Worm (Caenorhabditis elegans) whole organism, L1 larva: ENCODE results near the gene pud-4.

ENCODE experiments used
- blmp-1 ChIP-seq: fragments of 150-350 bp; optimal IDR thresholded peaks from 2 replicates; lab custom pipeline; 2014; ENCODE audit warnings: missing biosample characterization, missing genetic modification characterization
- ceh-82 ChIP-seq, 3 experiments: fragments of 150-350 bp in 1 of 3; sonication (generic microtip) in 2 of 3; optimal IDR thresholded peaks; 2 replicates each; lab custom pipeline; 2014 to 2017; ENCODE audit warnings: missing biosample characterization in 3 of 3, missing genetic modification characterization in 3 of 3
- elt-3 ChIP-seq, 6 experiments: fragments of 150-350 bp in 1 of 6; sonication (generic microtip); optimal IDR thresholded peaks; 2 replicates each; lab custom pipeline; 2017 to 2018; ENCODE audit warnings: missing biosample characterization in 6 of 6, missing genetic modification characterization in 6 of 6, inconsistent platforms in 1 of 6
- lin-35 ChIP-seq, 2 experiments: fragments of 150-350 bp; optimal IDR thresholded peaks; 2 replicates each; lab custom pipeline; 2014; ENCODE audit warnings: missing biosample characterization in 2 of 2, missing genetic modification characterization in 2 of 2, missing genetic modification reagents in 2 of 2
- rnt-1 ChIP-seq: sonication (generic microtip); optimal IDR thresholded peaks from 2 replicates; lab custom pipeline; 2016; ENCODE audit warnings: mild to moderate bottlenecking, missing genetic modification characterization, moderate library complexity, missing compliant biosample characterization
- snu-23 ChIP-seq: sonication (generic microtip); optimal IDR thresholded peaks from 2 replicates; lab custom pipeline; 2016; ENCODE audit warnings: missing genetic modification characterization, missing compliant biosample characterization
- unc-62 ChIP-seq: fragments of 150-350 bp; optimal IDR thresholded peaks from 2 replicates; lab custom pipeline; 2014; ENCODE audit warnings: missing biosample characterization, missing genetic modification reagents, missing genetic modification characterization

ce11 chrV:2292240-2292639, 34.2 kb upstream of the pud-4 start, which contains the start of gene nhr-115:
- TF ChIP-seq snu-23, result no peak
- TF ChIP-seq rnt-1 (tag; lab: Kevin White, UChicago), result no peak
- TF ChIP-seq elt-3 (tag; optimal IDR thresholded peaks at IDR 0.05; lab: Kevin White, UChicago), result no peak
- TF ChIP-seq unc-62, result no peak
- no peak for TF ChIP-seq ceh-82 (tag; optimal IDR thresholded peaks at IDR 0.05; lab: Kevin White, UChicago)
- TF ChIP-seq blmp-1, result no peak
- no peak for TF ChIP-seq lin-35 (GFP tag; optimal IDR thresholded peaks at IDR 0.05; lab: Kevin White, UChicago)
